Fruit fly (Drosophila melanogaster): ENCODE measurements around the gene fusl.
A peak's percentile ranks its signal among the peaks of the same experiment; 100 is the strongest.

Gene fusl

DNA sequence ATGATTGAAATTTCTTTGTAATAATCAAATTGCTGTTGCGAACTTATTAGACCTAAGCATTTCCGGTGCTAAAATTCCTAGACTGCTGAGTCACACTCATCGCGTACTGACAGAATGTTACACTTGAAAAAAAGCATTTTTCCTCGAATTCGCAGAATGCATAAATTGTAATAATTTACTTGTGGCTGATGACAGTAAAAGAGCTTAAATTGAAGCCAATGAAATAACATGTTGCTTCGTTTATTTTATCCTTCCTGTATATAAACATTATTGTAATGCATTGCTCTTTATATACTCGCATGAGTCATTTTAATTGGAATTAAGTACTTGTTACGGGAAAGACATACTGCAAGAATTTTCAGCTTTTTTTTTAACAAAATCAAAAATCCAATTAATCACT lies 47.3 kb downstream of the fusl start (continued):
- no peak for TF ChIP-seq CG7368 (GFP tag; optimal IDR thresholded peaks at IDR 0.05)
- TF ChIP-seq fd59A (GFP tag; optimal IDR thresholded peaks at IDR 0.05) = no peak
- no peak for TF ChIP-seq CG16779 (tag; optimal IDR thresholded peaks at IDR 0.05)
- no peak for TF ChIP-seq CG11762 (GFP tag; optimal IDR thresholded peaks at IDR 0.05; ENCODE audit: insufficient read depth)
- TF ChIP-seq CG10631 (GFP tag; optimal IDR thresholded peaks at IDR 0.05) = peak; percentile 15
- TF ChIP-seq OdsH (GFP tag; optimal IDR thresholded peaks at IDR 0.05) = no peak
- no peak for TF ChIP-seq fkh (GFP tag; optimal IDR thresholded peaks at IDR 0.05)
- no peak for TF ChIP-seq Ets21C (GFP tag; optimal IDR thresholded peaks at IDR 0.05)
- no peak for TF ChIP-seq dac (GFP tag; optimal IDR thresholded peaks at IDR 0.05)
- TF ChIP-seq CG9139 (GFP tag; optimal IDR thresholded peaks at IDR 0.05) = no peak
- peak; percentile 10 for TF ChIP-seq pdm3 (GFP tag; optimal IDR thresholded peaks at IDR 0.05)
- no peak for TF ChIP-seq CG8319 (GFP tag; optimal IDR thresholded peaks at IDR 0.05)
- TF ChIP-seq vri (GFP tag; optimal IDR thresholded peaks at IDR 0.05) = no peak
- no peak for TF ChIP-seq eg (GFP tag; IDR thresholded peaks at IDR 0.05)
- TF ChIP-seq CG6854 (GFP tag; optimal IDR thresholded peaks at IDR 0.05) = no peak
- no peak for TF ChIP-seq Gug (GFP tag; IDR thresholded peaks at IDR 0.05)
- TF ChIP-seq CG8632 (GFP tag; optimal IDR thresholded peaks at IDR 0.05) = peak; percentile 16
- TF ChIP-seq Met (GFP tag; optimal IDR thresholded peaks at IDR 0.05) = no peak
- no peak for TF ChIP-seq achi (GFP tag; optimal IDR thresholded peaks at IDR 0.05)
- peak; percentile 68 for TF ChIP-seq Eip78C (GFP tag)
- TF ChIP-seq Hr38 (GFP tag; optimal IDR thresholded peaks at IDR 0.05) = no peak
- TF ChIP-seq dsx (GFP tag; optimal IDR thresholded peaks at IDR 0.05; ENCODE audit: poor library complexity, severe bottlenecking) = no peak
- TF ChIP-seq Sox14 (GFP tag; optimal IDR thresholded peaks at IDR 0.05) = no peak
- TF ChIP-seq Smox (GFP tag; optimal IDR thresholded peaks at IDR 0.05) = peak; percentile 5
- TF ChIP-seq salr (GFP tag; optimal IDR thresholded peaks at IDR 0.05) = no peak
- peak; percentile 27 for TF ChIP-seq lz (GFP tag; optimal IDR thresholded peaks at IDR 0.05)
- TF ChIP-seq net (GFP tag; optimal IDR thresholded peaks at IDR 0.05) = no peak

DNA sequence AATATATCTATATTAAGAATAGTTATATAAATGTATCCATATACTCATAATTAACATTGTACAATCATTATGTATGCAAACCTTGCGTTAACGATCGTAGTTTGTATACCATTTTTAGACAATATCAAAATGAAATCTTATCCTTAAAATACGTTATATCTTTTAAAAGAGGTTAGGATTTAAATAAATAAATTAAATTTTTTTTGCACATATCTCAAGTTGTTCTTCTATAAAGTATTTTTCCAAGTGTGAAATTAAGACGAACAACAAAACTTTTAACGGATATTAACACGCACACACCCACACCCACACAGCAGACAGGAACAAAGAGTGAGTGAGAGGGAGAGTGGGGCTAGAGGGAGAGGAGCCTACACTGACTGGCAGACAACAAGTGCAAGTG lies 48.0 kb downstream of the fusl start:
- TF ChIP-seq Lpt (GFP tag; optimal IDR thresholded peaks at IDR 0.05) (no peak), CG6808 (GFP tag; optimal IDR thresholded peaks at IDR 0.05) (peak; percentile 77), acj6 (GFP tag; optimal IDR thresholded peaks at IDR 0.05) (peak; percentile 70), CG8319 (GFP tag; optimal IDR thresholded peaks at IDR 0.05) (peak; percentile 13), Sox14 (GFP tag; optimal IDR thresholded peaks at IDR 0.05) (peak; percentile 52), eg (GFP tag; IDR thresholded peaks at IDR 0.05) (no peak), CG3032 (tag; optimal IDR thresholded peaks at IDR 0.05) (peak; percentile 82), fkh (GFP tag; optimal IDR thresholded peaks at IDR 0.05) (no peak), CG16779 (tag; optimal IDR thresholded peaks at IDR 0.05) (no peak), spab (GFP tag; optimal IDR thresholded peaks at IDR 0.05) (peak; percentile 64), Eip93F (GFP tag; optimal IDR thresholded peaks at IDR 0.05) (no peak), CG11762 (GFP tag; optimal IDR thresholded peaks at IDR 0.05; ENCODE audit: insufficient read depth) (peak; percentile 22), topi (GFP tag; optimal IDR thresholded peaks at IDR 0.05) (peak; percentile 41), CG9139 (GFP tag; optimal IDR thresholded peaks at IDR 0.05) (peak; percentile 64), achi (GFP tag; optimal IDR thresholded peaks at IDR 0.05) (peak; percentile 60), dac (GFP tag; optimal IDR thresholded peaks at IDR 0.05) (no peak), CG15336 (GFP tag; IDR thresholded peaks at IDR 0.05) (peak; percentile 37; the same call in 1 of the 2 replicates), salr (GFP tag; optimal IDR thresholded peaks at IDR 0.05) (peak; percentile 27 to 33), Hr39 (GFP tag; optimal IDR thresholded peaks at IDR 0.05) (peak; percentile 21), fd85E (GFP tag; optimal IDR thresholded peaks at IDR 0.05) (no peak), CG6163 (GFP tag; IDR thresholded peaks at IDR 0.05) (peak; percentile 63; the same call in 1 of the 3 replicates), Ets21C (GFP tag; optimal IDR thresholded peaks at IDR 0.05) (no peak), pdm3 (GFP tag; optimal IDR thresholded peaks at IDR 0.05) (peak; percentile 68), Met (GFP tag; optimal IDR thresholded peaks at IDR 0.05) (peak; percentile 58), lz (GFP tag; optimal IDR thresholded peaks at IDR 0.05) (peak; percentile 45), CG7368 (GFP tag; optimal IDR thresholded peaks at IDR 0.05) (peak; percentile 20), Sox15 (GFP tag; optimal IDR thresholded peaks at IDR 0.05) (peak; percentile 36), Sox102F (GFP tag; optimal IDR thresholded peaks at IDR 0.05) (no peak), CG34406 (GFP tag; optimal IDR thresholded peaks at IDR 0.05) (peak; percentile 69), Eip78C (GFP tag) (peak; percentile 92), OdsH (GFP tag; optimal IDR thresholded peaks at IDR 0.05) (peak; percentile 79), CG10669 (GFP tag; optimal IDR thresholded peaks at IDR 0.05) (peak; percentile 82), CG3919 (GFP tag; optimal IDR thresholded peaks at IDR 0.05) (peak; percentile 69), fd59A (GFP tag; optimal IDR thresholded peaks at IDR 0.05) (peak; percentile 62), CG11294 (GFP tag; IDR thresholded peaks at IDR 0.05) (no peak), svp (GFP tag) (peak; percentile 65), ss (GFP tag; optimal IDR thresholded peaks at IDR 0.05) (peak; percentile 80 to 84), Hr38 (GFP tag; optimal IDR thresholded peaks at IDR 0.05) (no peak), CG11902 (GFP tag; optimal IDR thresholded peaks at IDR 0.05) (peak; percentile 35), Gug (GFP tag; IDR thresholded peaks at IDR 0.05) (no peak)

All from whole organism, prepupa.